Fruit fly (Drosophila melanogaster) whole organism, adult: ENCODE results near the gene Trax.

Experiments
- CG5204 ChIP-seq: fragments of 200-800 bp; sonication (Bioruptor generic); optimal IDR thresholded peaks from 2 replicates; lab custom pipeline; 2016; ENCODE audit warnings: missing biosample characterization, missing genetic modification characterization
- CG7045 ChIP-seq: fragments of 200-800 bp; sonication (Bioruptor generic); optimal IDR thresholded peaks from 2 replicates; lab custom pipeline; 2017; ENCODE audit warnings: missing biosample characterization, mild to moderate bottlenecking, missing genetic modification characterization
- CG7101 ChIP-seq: fragments of 200-800 bp; sonication (Bioruptor generic); optimal IDR thresholded peaks from 2 replicates; lab custom pipeline; 2018; ENCODE audit warnings: missing biosample characterization, mild to moderate bottlenecking, missing genetic modification characterization, moderate library complexity
- Clk ChIP-seq: fragments of 200-800 bp; sonication (Bioruptor generic); optimal IDR thresholded peaks from 2 replicates; lab custom pipeline; 2017; ENCODE audit warnings: missing biosample characterization, missing genetic modification characterization
- Crg-1 ChIP-seq: fragments of 200-800 bp; sonication (Bioruptor generic); optimal IDR thresholded peaks from 2 replicates; lab custom pipeline; 2016; ENCODE audit warnings: missing biosample characterization, missing genetic modification characterization
- bab1 ChIP-seq: fragments of 200-800 bp; sonication (Bioruptor generic); optimal IDR thresholded peaks from 3 replicates; lab custom pipeline; 2019; ENCODE audit warnings: missing biosample characterization, mild to moderate bottlenecking, missing genetic modification characterization, moderate library complexity
- cic ChIP-seq: fragments of 200-800 bp; sonication (Bioruptor generic); optimal IDR thresholded peaks from 2 replicates; lab custom pipeline; 2017; ENCODE audit warnings: missing biosample characterization, mild to moderate bottlenecking, missing genetic modification characterization, moderate library complexity
- kay ChIP-seq: fragments of 200-800 bp; sonication (Bioruptor generic); peaks from one replicate; lab custom pipeline; 2016; ENCODE audit warnings: missing biosample characterization, missing genetic modification characterization, borderline replicate concordance
- ovo ChIP-seq: fragments of 200-800 bp; sonication (Bioruptor generic); optimal IDR thresholded peaks from 2 replicates; lab custom pipeline; 2016; ENCODE audit warnings: missing biosample characterization, missing genetic modification characterization

dm6 chr3R:15409110-15409771 lies 47.7 kb downstream of the Trax start:
- TF ChIP-seq ovo (GFP tag; lab: Kevin White, UChicago) (no peak), CG7045 (GFP tag; lab: Kevin White, UChicago) (no peak), cic (GFP tag; lab: Kevin White, UChicago) (no peak), CG7101 (tag; lab: Kevin White, UChicago) (no peak), Crg-1 (GFP tag; lab: Kevin White, UChicago) (no peak), bab1 (GFP tag; lab: Kevin White, UChicago) (no peak), kay (GFP tag; lab: Kevin White, UChicago) (no peak), CG5204 (GFP tag; lab: Kevin White, UChicago) (no peak), Clk (GFP tag; lab: Kevin White, UChicago) (no peak)
